Fruit fly (Drosophila melanogaster) whole organism, larva: Measurements from ENCODE around the gene CG43638.

Source experiments
- noc ChIP-seq: fragments of 200-800 bp; sonication (Bioruptor generic); optimal IDR thresholded peaks from 3 replicates; lab custom pipeline; 2019; ENCODE audit warnings: missing biosample characterization, mild to moderate bottlenecking, missing genetic modification characterization, moderate library complexity

Gene CG43638

DNA sequence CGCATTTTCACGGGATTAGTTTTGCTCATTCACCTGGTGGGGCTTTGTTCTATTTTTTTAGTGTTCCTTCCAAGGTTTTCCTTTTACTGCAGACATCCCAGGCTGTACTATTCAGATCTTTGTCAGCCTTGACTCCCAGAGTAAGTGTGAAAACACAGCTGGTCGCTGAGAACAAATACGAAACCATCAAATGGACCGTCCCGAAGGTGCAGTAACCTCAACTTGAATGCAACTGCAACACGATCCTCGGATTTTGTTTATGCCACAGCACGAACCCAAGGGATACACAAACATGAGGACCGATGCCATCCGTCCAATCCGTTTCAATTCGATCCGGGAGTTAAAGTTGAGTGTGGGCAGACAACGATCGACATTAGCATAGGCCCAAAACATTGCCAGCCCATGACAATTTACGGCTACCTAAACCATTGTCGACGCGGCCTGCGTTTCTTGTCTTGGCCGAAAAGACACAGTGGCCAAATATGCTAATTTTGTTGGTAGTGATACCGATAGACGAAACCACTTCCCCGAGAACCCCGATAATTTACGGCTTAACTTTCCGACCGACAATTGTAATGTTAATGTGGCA is 38.8 kb downstream of the CG43638 start:
- TF ChIP-seq noc (tag; lab: Kevin White, UChicago): no peak

dm6 chr3L:12083861-12084260 is 39.5 kb downstream of the CG43638 start:
- TF ChIP-seq noc (tag; lab: Kevin White, UChicago): no peak

DNA sequence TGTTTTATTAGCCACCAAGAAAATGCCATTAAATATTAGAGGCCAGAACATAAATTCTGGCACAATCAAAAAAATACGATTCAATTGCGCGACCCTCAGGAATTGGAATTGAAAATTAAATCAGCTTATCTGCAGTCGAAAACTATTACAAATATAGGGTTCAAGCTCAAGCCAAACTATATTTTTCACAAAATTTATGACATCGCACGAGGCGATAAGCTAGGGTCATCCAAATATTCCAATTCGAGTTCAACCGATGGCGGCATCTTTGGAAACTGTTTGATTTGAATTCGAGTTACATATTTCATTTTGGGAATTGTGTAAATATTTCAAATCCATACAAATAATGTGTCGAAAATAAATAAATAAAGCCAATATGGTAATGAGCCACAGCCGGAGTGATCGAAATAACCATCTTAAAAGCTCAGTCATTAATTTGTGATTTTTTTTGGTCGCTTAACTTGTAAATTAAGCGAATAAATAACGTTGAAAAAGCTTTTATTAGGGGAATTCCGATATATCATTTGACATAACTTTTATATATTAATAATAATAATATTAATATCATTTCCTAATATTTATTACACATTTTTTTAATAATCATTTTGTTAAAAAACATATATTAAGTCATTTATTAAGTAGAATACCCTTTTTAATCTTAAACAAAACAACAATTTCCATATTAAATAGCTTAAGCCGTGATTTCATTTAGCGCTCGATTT is 40.8 kb downstream of the CG43638 start:
- TF ChIP-seq noc (tag; lab: Kevin White, UChicago): no peak

- no peak for TF ChIP-seq noc (tag; lab: Kevin White, UChicago)
These were observed 41.3 kb downstream of the CG43638 start for dm6 chr3L:12085691-12086078.

DNA sequence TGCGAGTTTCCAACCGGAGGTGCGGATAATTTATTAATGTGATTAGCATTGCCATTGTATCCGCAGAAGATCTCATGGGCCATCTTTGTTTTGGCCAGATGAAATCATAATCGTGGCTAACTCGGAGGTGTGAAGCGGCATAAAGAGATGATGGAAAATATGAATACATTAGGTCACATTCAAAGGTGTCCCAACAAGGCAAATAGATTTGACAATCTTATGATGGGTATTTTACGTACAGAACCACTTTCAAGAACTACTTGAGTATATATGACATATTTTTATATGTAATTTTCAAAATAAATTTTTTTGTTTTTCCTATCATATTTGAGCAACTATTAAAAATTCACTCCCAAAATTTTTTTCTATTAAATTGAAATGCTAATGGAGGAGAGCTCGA is 43.9 kb downstream of the CG43638 start, which contains the start of gene CG17154:
CG17154 (plus strand) TSS at position 301 of the 400 bp plus-strand sequence.
- no peak for TF ChIP-seq noc (tag; lab: Kevin White, UChicago)

dm6 chr3L:12090184-12090897 is 46.0 kb downstream of the CG43638 start:
- TF ChIP-seq noc (tag; lab: Kevin White, UChicago): no peak

- TF ChIP-seq noc (tag; lab: Kevin White, UChicago): peak; percentile 59
These were observed 46.7 kb downstream of the CG43638 start for dm6 chr3L:12090898-12091685.

DNA sequence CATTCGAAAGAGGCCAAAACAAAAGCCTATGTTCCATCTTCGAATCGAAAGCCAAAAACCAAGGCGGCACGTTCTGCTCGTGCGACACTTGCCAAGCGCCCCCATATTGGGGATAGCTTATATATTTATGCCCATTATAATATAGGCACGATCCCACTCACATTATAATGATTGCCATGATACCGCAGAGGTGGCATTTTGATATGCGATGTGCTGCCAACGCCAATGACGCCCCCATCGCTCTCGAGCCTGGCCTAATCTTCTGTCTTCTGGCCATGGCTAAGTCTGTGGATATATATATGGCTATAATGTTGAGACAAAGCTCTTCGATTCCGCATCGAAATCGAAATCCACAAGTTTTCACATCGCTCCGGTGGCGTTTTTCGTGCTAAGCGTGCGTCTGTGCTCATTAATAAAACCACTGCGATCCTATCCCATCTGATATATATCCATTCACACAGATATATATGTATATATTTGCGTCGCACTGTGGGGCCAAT is 48.5 kb downstream of the CG43638 start:
- TF ChIP-seq noc (tag; lab: Kevin White, UChicago): no peak
